3 fruit fly cellular contexts compared by ENCODE assay signal in genomic region chr3R:31810073-31810530, dm6.
TF ChIP-seq lines count a peak whose summit lies in the region.

Gene Rift, minus strand, starts transcription at chr3R:31810186.

TF ChIP-seq in whole organism, adult, 20 proteins besides CTCF, POLR2A, EP300 and RAD21 (continued from another document):
- TF ChIP-seq cic (GFP tag; optimal IDR thresholded peaks at IDR 0.05; lab: Kevin White, UChicago) = no peak

TF ChIP-seq in whole organism, embryonic, 481 proteins besides CTCF, POLR2A, EP300 and RAD21 (continued from another document and continues in another):
- TF ChIP-seq sima (GFP tag; optimal IDR thresholded peaks at IDR 0.05; lab: Kevin White, UChicago) = no peak
- TF ChIP-seq CG4617 (GFP tag; optimal IDR thresholded peaks at IDR 0.05; lab: Kevin White, UChicago; ENCODE audit: borderline replicate concordance) = no peak
- TF ChIP-seq ase (GFP tag; IDR thresholded peaks at IDR 0.05; lab: Robert Waterston, UW) = no peak
- no peak for TF ChIP-seq CG5180 (GFP tag; optimal IDR thresholded peaks at IDR 0.05; lab: Kevin White, UChicago)
- peak; percentile 38 for TF ChIP-seq lbe (GFP tag; optimal IDR thresholded peaks at IDR 0.05; lab: Kevin White, UChicago)
- no peak for TF ChIP-seq en (GFP tag; optimal IDR thresholded peaks at IDR 0.05; lab: Kevin White, UChicago)
- no peak for TF ChIP-seq dimm (GFP tag; IDR thresholded peaks at IDR 0.05; lab: Robert Waterston, UW)
- peak; percentile 46; the same call in 1 of the 3 replicates for TF ChIP-seq dysf (GFP tag; IDR thresholded peaks at IDR 0.05; lab: Robert Waterston, UW)
- TF ChIP-seq CG1233 (GFP tag; optimal IDR thresholded peaks at IDR 0.05; lab: Kevin White, UChicago) = peak; percentile 53
- TF ChIP-seq eyg (GFP tag; optimal IDR thresholded peaks at IDR 0.05; lab: Kevin White, UChicago) = no peak
- no peak for TF ChIP-seq CG34376 (GFP tag; optimal IDR thresholded peaks at IDR 0.05; lab: Kevin White, UChicago)
- TF ChIP-seq CG9817 (tag; optimal IDR thresholded peaks at IDR 0.05; lab: Kevin White, UChicago) = peak; percentile 28
- no peak for TF ChIP-seq CG17361 (GFP tag; IDR thresholded peaks at IDR 0.05; lab: Robert Waterston, UW)
- TF ChIP-seq E2f1 (GFP tag; IDR thresholded peaks at IDR 0.05; lab: Robert Waterston, UW) = no peak
- TF ChIP-seq CG14860 (GFP tag; IDR thresholded peaks at IDR 0.05; lab: Robert Waterston, UW; ENCODE audit: partially characterized antibody) = no peak
- TF ChIP-seq CG17802 (tag; optimal IDR thresholded peaks at IDR 0.05; lab: Kevin White, UChicago) = no peak
- TF ChIP-seq eve (GFP tag; optimal IDR thresholded peaks at IDR 0.05; lab: Kevin White, UChicago) = no peak
- no peak for TF ChIP-seq pnt (GFP tag; optimal IDR thresholded peaks at IDR 0.05; lab: Kevin White, UChicago)
- TF ChIP-seq Mad (GFP tag; optimal IDR thresholded peaks at IDR 0.05; lab: Kevin White, UChicago) = no peak
- peak; percentile 59; the same call in 3 of the 4 replicates for TF ChIP-seq Dll (GFP tag; IDR thresholded peaks at IDR 0.05; lab: Robert Waterston, UW; ENCODE audit: partially characterized antibody)
- no peak for TF ChIP-seq insv (GFP tag; optimal IDR thresholded peaks at IDR 0.05; lab: Kevin White, UChicago)
- TF ChIP-seq CG9215 (GFP tag; IDR thresholded peaks at IDR 0.05; lab: Robert Waterston, UW) = 0 out of 2 replicates have a peak, but pooled peaks have one; percentile 18
- TF ChIP-seq Xrp1 (GFP tag; IDR thresholded peaks at IDR 0.05; lab: Robert Waterston, UW) = peak; percentile 53; the same call in 1 of the 2 replicates
- no peak for TF ChIP-seq phol (tag; optimal IDR thresholded peaks at IDR 0.05; lab: Kevin White, UChicago)
- peak; percentile 23 for TF ChIP-seq sug (tag; optimal IDR thresholded peaks at IDR 0.05; lab: Kevin White, UChicago)
- no peak for TF ChIP-seq Hr39 (optimal IDR thresholded peaks at IDR 0.05; lab: Kevin White, UChicago)
- peak; percentile 51 for TF ChIP-seq CG13424 (tag; optimal IDR thresholded peaks at IDR 0.05; lab: Kevin White, UChicago)
- no peak for TF ChIP-seq CG17912 (GFP tag; optimal IDR thresholded peaks at IDR 0.05; lab: Kevin White, UChicago)
- no peak for TF ChIP-seq Spps (tag; optimal IDR thresholded peaks at IDR 0.05; lab: Kevin White, UChicago)
- peak; percentile 20 for TF ChIP-seq CG10431 (GFP tag; optimal IDR thresholded peaks at IDR 0.05; lab: Kevin White, UChicago)
- TF ChIP-seq CG8944 (GFP tag; optimal IDR thresholded peaks at IDR 0.05; lab: Kevin White, UChicago) = no peak
- peak; percentile 40 for TF ChIP-seq MESR4 (GFP tag; optimal IDR thresholded peaks at IDR 0.05; lab: Kevin White, UChicago)
- peak; percentile 58 for TF ChIP-seq CG17385 (GFP tag; optimal IDR thresholded peaks at IDR 0.05; lab: Kevin White, UChicago)
- TF ChIP-seq CG6272 (GFP tag; IDR thresholded peaks at IDR 0.05; lab: Robert Waterston, UW) = no peak
- no peak for TF ChIP-seq CG2129 (GFP tag; IDR thresholded peaks at IDR 0.05; lab: Robert Waterston, UW; ENCODE audit: partially characterized antibody)
- no peak for TF ChIP-seq Dp (GFP tag; optimal IDR thresholded peaks at IDR 0.05; lab: Kevin White, UChicago)
- TF ChIP-seq CG17328 (GFP tag; IDR thresholded peaks at IDR 0.05; lab: Robert Waterston, UW) = no peak
- no peak for TF ChIP-seq klu (GFP tag; IDR thresholded peaks at IDR 0.05; lab: Robert Waterston, UW)
- TF ChIP-seq Jarid2 (GFP tag; optimal IDR thresholded peaks at IDR 0.05; lab: Kevin White, UChicago) = no peak
- no peak for TF ChIP-seq Lhr (GFP tag; optimal IDR thresholded peaks at IDR 0.05; lab: Kevin White, UChicago)
- TF ChIP-seq caup (GFP tag; optimal IDR thresholded peaks at IDR 0.05; lab: Kevin White, UChicago; ENCODE audit: severe bottlenecking) = peak; percentile 42
- TF ChIP-seq nom (GFP tag; optimal IDR thresholded peaks at IDR 0.05; lab: Kevin White, UChicago) = peak; percentile 4
- no peak for TF ChIP-seq tll (GFP tag; optimal IDR thresholded peaks at IDR 0.05; lab: Kevin White, UChicago)
- TF ChIP-seq CG3726 (GFP tag; IDR thresholded peaks at IDR 0.05; lab: Robert Waterston, UW) = no peak
- no peak for TF ChIP-seq TFAM (GFP tag; optimal IDR thresholded peaks at IDR 0.05; lab: Kevin White, UChicago)
- peak; percentile 26 for TF ChIP-seq Nf-YC (tag; optimal IDR thresholded peaks at IDR 0.05; lab: Kevin White, UChicago)
- peak; percentile 33 for TF ChIP-seq CG17568 (GFP tag; optimal IDR thresholded peaks at IDR 0.05; lab: Kevin White, UChicago)
- TF ChIP-seq CG8359 (GFP tag; optimal IDR thresholded peaks at IDR 0.05; lab: Kevin White, UChicago; ENCODE audit: borderline replicate concordance) = no peak
- TF ChIP-seq ham (GFP tag; IDR thresholded peaks at IDR 0.05; lab: Robert Waterston, UW) = no peak
- TF ChIP-seq wdn (GFP tag; IDR thresholded peaks at IDR 0.05; lab: Robert Waterston, UW) = no peak
- no peak for TF ChIP-seq Tbp (GFP tag; optimal IDR thresholded peaks at IDR 0.05; lab: Kevin White, UChicago)
- no peak for TF ChIP-seq twi (tag; optimal IDR thresholded peaks at IDR 0.05; lab: Kevin White, UChicago)
- peak; percentile 40 for TF ChIP-seq Blimp-1 (GFP tag; optimal IDR thresholded peaks at IDR 0.05; lab: Kevin White, UChicago)
- peak; percentile 36 for TF ChIP-seq fd3F (GFP tag; optimal IDR thresholded peaks at IDR 0.05; lab: Kevin White, UChicago)
- no peak for TF ChIP-seq sc (optimal IDR thresholded peaks at IDR 0.05; lab: Kevin White, UChicago)
- no peak for TF ChIP-seq sc (GFP tag; optimal IDR thresholded peaks at IDR 0.05; lab: Kevin White, UChicago)
- TF ChIP-seq HLH4C (GFP tag; IDR thresholded peaks at IDR 0.05; lab: Robert Waterston, UW; ENCODE audit: partially characterized antibody) = no peak
- no peak for TF ChIP-seq Awh (GFP tag; IDR thresholded peaks at IDR 0.05; lab: Robert Waterston, UW)
- no peak for TF ChIP-seq CG8765 (GFP tag; IDR thresholded peaks at IDR 0.05; lab: Robert Waterston, UW)
- peak; percentile 56; the same call in 1 of the 2 replicates for TF ChIP-seq CG14014 (GFP tag; IDR thresholded peaks at IDR 0.05; lab: Robert Waterston, UW)
- TF ChIP-seq Deaf1 (tag; optimal IDR thresholded peaks at IDR 0.05; lab: Kevin White, UChicago) = no peak
- TF ChIP-seq shn (GFP tag; optimal IDR thresholded peaks at IDR 0.05; lab: Kevin White, UChicago) = peak; percentile 15
- TF ChIP-seq cato (GFP tag; optimal IDR thresholded peaks at IDR 0.05; lab: Kevin White, UChicago; ENCODE audit: borderline replicate concordance) = no peak
- no peak for TF ChIP-seq kay (GFP tag; optimal IDR thresholded peaks at IDR 0.05; lab: Kevin White, UChicago)
- TF ChIP-seq bcd (GFP tag; optimal IDR thresholded peaks at IDR 0.05; lab: Kevin White, UChicago) = no peak
- TF ChIP-seq Drgx (GFP tag; IDR thresholded peaks at IDR 0.05; lab: Robert Waterston, UW) = peak; percentile 69

TF ChIP-seq in whole organism, prepupa, 60 proteins besides CTCF, POLR2A, EP300 and RAD21 (continued from another document):
- TF ChIP-seq dsx (GFP tag; optimal IDR thresholded peaks at IDR 0.05; lab: Kevin White, UChicago; ENCODE audit: poor library complexity, severe bottlenecking) (peak; percentile 37), Eip75B (GFP tag; optimal IDR thresholded peaks at IDR 0.05; lab: Kevin White, UChicago) (no peak), Hr4 (GFP tag; optimal IDR thresholded peaks at IDR 0.05; lab: Kevin White, UChicago) (peak; percentile 43), CG1621 (tag; optimal IDR thresholded peaks at IDR 0.05; lab: Kevin White, UChicago) (no peak), CG6854 (GFP tag; optimal IDR thresholded peaks at IDR 0.05; lab: Kevin White, UChicago) (no peak), CG32006 (GFP tag; optimal IDR thresholded peaks at IDR 0.05; lab: Kevin White, UChicago) (peak; percentile 51), lz (GFP tag; optimal IDR thresholded peaks at IDR 0.05; lab: Kevin White, UChicago) (peak; percentile 13), vri (GFP tag; optimal IDR thresholded peaks at IDR 0.05; lab: Kevin White, UChicago) (no peak), CG6163 (GFP tag; IDR thresholded peaks at IDR 0.05; lab: Robert Waterston, UW) (peak; percentile 59; the same call in 2 of the 3 replicates), Eip78C (GFP tag; lab: Kevin White, UChicago) (peak; percentile 60), CG10631 (GFP tag; optimal IDR thresholded peaks at IDR 0.05; lab: Kevin White, UChicago) (no peak), Blimp-1 (GFP tag; optimal IDR thresholded peaks at IDR 0.05; lab: Kevin White, UChicago) (no peak), cyc (GFP tag; optimal IDR thresholded peaks at IDR 0.05; lab: Kevin White, UChicago) (no peak), pdm3 (GFP tag; optimal IDR thresholded peaks at IDR 0.05; lab: Kevin White, UChicago) (peak; percentile 18), salr (GFP tag; optimal IDR thresholded peaks at IDR 0.05; lab: Kevin White, UChicago) (no peak), Smox (GFP tag; optimal IDR thresholded peaks at IDR 0.05; lab: Kevin White, UChicago) (no peak), CG15336 (GFP tag; IDR thresholded peaks at IDR 0.05; lab: Robert Waterston, UW) (peak; percentile 43; the same call in 1 of the 2 replicates), CG10669 (GFP tag; optimal IDR thresholded peaks at IDR 0.05; lab: Kevin White, UChicago) (peak; percentile 50), CG6808 (GFP tag; optimal IDR thresholded peaks at IDR 0.05; lab: Kevin White, UChicago) (peak; percentile 18), OdsH (GFP tag; optimal IDR thresholded peaks at IDR 0.05; lab: Kevin White, UChicago) (peak; percentile 15), CG11902 (GFP tag; optimal IDR thresholded peaks at IDR 0.05; lab: Kevin White, UChicago) (no peak), fd59A (GFP tag; optimal IDR thresholded peaks at IDR 0.05; lab: Kevin White, UChicago) (no peak), spab (GFP tag; optimal IDR thresholded peaks at IDR 0.05; lab: Kevin White, UChicago) (no peak)
